Worm (Caenorhabditis elegans) whole organism, L1 larva: Measurements from ENCODE around the gene gpa-18.
"Not testable (repeated sequence)": the region's sequence is repeated elsewhere in the genome, so short reads cannot be mapped to it uniquely, and the experiment has no call there.

Source experiments
- F16B12.6 ChIP-seq: fragments of 150-350 bp; optimal IDR thresholded peaks from 2 replicates; lab custom pipeline; 2014; ENCODE audit warnings: missing biosample characterization, missing genetic modification characterization
- aly-2 ChIP-seq: fragments of 150-350 bp; optimal IDR thresholded peaks from 2 replicates; lab custom pipeline; 2014; ENCODE audit warnings: missing biosample characterization, missing genetic modification characterization
- dsc-1 ChIP-seq: sonication (generic microtip); optimal IDR thresholded peaks from 2 replicates; lab custom pipeline; 2016; ENCODE audit warnings: mild to moderate bottlenecking, missing genetic modification characterization, missing compliant biosample characterization
- jun-1 ChIP-seq: fragments of 150-350 bp; optimal IDR thresholded peaks from 2 replicates; lab custom pipeline; 2014; ENCODE audit warnings: missing biosample characterization, missing genetic modification reagents, missing genetic modification characterization
- lin-14 ChIP-seq: fragments of 200-800 bp; sonication (Bioruptor generic); optimal IDR thresholded peaks from 2 replicates; lab custom pipeline; 2018; ENCODE audit warnings: mild to moderate bottlenecking, missing genetic modification characterization, moderate library complexity, missing compliant biosample characterization
- nhr-84 ChIP-seq: sonication (generic microtip); optimal IDR thresholded peaks from 2 replicates; lab custom pipeline; 2017; ENCODE audit warnings: missing biosample characterization, missing genetic modification characterization
- skn-1 ChIP-seq: fragments of 150-350 bp; optimal IDR thresholded peaks from 2 replicates; lab custom pipeline; 2014; ENCODE audit warnings: missing biosample characterization, missing genetic modification characterization
- vab-15 ChIP-seq: sonication (generic microtip); optimal IDR thresholded peaks from 2 replicates; lab custom pipeline; 2017; ENCODE audit warnings: missing genotype, mild to moderate bottlenecking, missing genetic modification characterization, missing compliant biosample characterization

DNA sequence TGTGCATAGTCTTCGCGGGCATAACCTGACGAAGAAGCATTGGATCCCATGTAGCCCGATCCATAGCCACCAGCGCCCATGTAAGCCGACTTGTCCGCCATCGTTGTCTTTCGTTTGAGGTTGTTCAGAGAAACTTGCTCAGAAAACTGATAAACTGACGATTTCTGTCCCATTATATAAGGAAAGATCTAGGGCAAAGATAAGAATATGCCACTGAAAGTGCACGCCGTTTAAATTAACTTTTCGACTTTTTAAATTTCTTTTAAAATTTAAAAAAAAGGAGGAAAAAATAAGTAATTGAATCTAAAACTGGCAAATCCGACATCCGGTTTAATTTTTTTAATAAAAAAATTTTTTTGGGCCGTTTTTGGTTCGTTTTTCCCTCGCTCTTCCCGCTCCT lies 29.8 kb downstream of the gpa-18 start, which contains the start of gene nspd-6:
- not testable (repeated sequence) for TF ChIP-seq vab-15 (tag; lab: Kevin White, UChicago); lin-14; skn-1 (tag; lab: Kevin White, UChicago); dsc-1 (tag; lab: Kevin White, UChicago); nhr-84 (tag; lab: Kevin White, UChicago); F16B12.6; aly-2 (tag; lab: Kevin White, UChicago); jun-1 (tag; lab: Kevin White, UChicago)
